Worm (Caenorhabditis elegans) whole organism, young adult: ENCODE measurements around the gene T08B1.4.

Experiments
- B0019.2 ChIP-seq: fragments of 200-800 bp; sonication (Bioruptor generic); conservative IDR thresholded peaks from 2 replicates; pipeline ENCODE4 v1.3.6; 2022; ENCODE audit warnings: missing genetic modification reagents, missing genetic modification characterization, missing compliant biosample characterization
- B0261.1 ChIP-seq: sonication (generic microtip); optimal IDR thresholded peaks from 2 replicates; lab custom pipeline; 2016; ENCODE audit warnings: mild to moderate bottlenecking, missing genetic modification characterization, moderate library complexity, missing compliant biosample characterization
- ZK185.1 ChIP-seq: sonication (generic microtip); optimal IDR thresholded peaks from 2 replicates; lab custom pipeline; 2016; ENCODE audit warnings: mild to moderate bottlenecking, missing genetic modification characterization, missing compliant biosample characterization; ENCODE audit not compliant: poor library complexity, severe bottlenecking
- ama-1 ChIP-seq, 3 experiments: fragments of 150-350 bp in 1 of 3; sonication (generic microtip) in 2 of 3; optimal IDR thresholded peaks; 2 replicates each; lab custom pipeline; 2014 to 2018; ENCODE audit warnings: missing biosample characterization in 2 of 3, missing genetic modification characterization in 2 of 3, missing genetic modification reagents in 2 of 3
- cebp-2 ChIP-seq: fragments of 200-800 bp; sonication (Bioruptor generic); IDR thresholded peaks from 2 replicates; pipeline ENCODE4 v1.3.6; 2022; ENCODE audit warnings: missing genetic modification characterization, missing compliant biosample characterization
- chd-7 ChIP-seq: sonication (generic microtip); optimal IDR thresholded peaks from 2 replicates; lab custom pipeline; 2016; ENCODE audit warnings: mild to moderate bottlenecking, missing genetic modification characterization, moderate library complexity, missing compliant biosample characterization
- dpff-1 ChIP-seq: sonication (generic microtip); optimal IDR thresholded peaks from 2 replicates; lab custom pipeline; 2017; ENCODE audit warnings: mild to moderate bottlenecking, missing genetic modification characterization, missing compliant biosample characterization
- dpl-1 ChIP-seq: fragments of 150-350 bp; optimal IDR thresholded peaks from 2 replicates; lab custom pipeline; 2014; ENCODE audit warnings: missing biosample characterization, missing genetic modification reagents, missing genetic modification characterization
- fkh-3 ChIP-seq: sonication (generic microtip); optimal IDR thresholded peaks from 2 replicates; lab custom pipeline; 2016; ENCODE audit warnings: mild to moderate bottlenecking, missing genetic modification characterization, missing compliant biosample characterization
- hmg-1.2 ChIP-seq: fragments of 200-800 bp; sonication (Bioruptor generic); IDR thresholded peaks from 2 replicates; pipeline ENCODE4 v1.3.6; 2022; ENCODE audit warnings: missing genetic modification reagents, missing genetic modification characterization, missing compliant biosample characterization
- lsy-27 ChIP-seq: sonication (generic microtip); optimal IDR thresholded peaks from 2 replicates; lab custom pipeline; 2017; ENCODE audit warnings: missing genetic modification characterization, mild to moderate bottlenecking, missing compliant biosample characterization, antibody characterized with exemption, missing genotype, borderline replicate concordance; ENCODE audit not compliant: insufficient read depth
- nfya-1 ChIP-seq: sonication (generic microtip); optimal IDR thresholded peaks from 2 replicates; lab custom pipeline; 2017; ENCODE audit warnings: antibody characterized with exemption, missing compliant biosample characterization, missing genetic modification characterization, borderline replicate concordance; ENCODE audit not compliant: insufficient read depth
- ztf-22 ChIP-seq: fragments of 200-800 bp; sonication (Bioruptor generic); optimal IDR thresholded peaks from 2 replicates; lab custom pipeline; 2018; ENCODE audit warnings: mild to moderate bottlenecking, missing genetic modification characterization, moderate library complexity, missing compliant biosample characterization

ce11 chrV:1955246-1955645, 23.8 kb upstream of the T08B1.4 start:
- no peak for TF ChIP-seq chd-7 (tag; lab: Kevin White, UChicago)
- TF ChIP-seq nfya-1 (tag; lab: Kevin White, UChicago), result no peak
- no peak for TF ChIP-seq B0261.1 (tag; lab: Kevin White, UChicago)
- TF ChIP-seq cebp-2 (GFP tag; lab: Robert Waterston, UW), result no peak
- TF ChIP-seq ZK185.1 (tag; lab: Kevin White, UChicago), result no peak
- no peak for TF ChIP-seq dpff-1 (tag; lab: Kevin White, UChicago)
- no peak for TF ChIP-seq ztf-22
- no peak for TF ChIP-seq lsy-27 (tag; lab: Kevin White, UChicago)
- no peak for TF ChIP-seq hmg-1.2 (GFP tag; lab: Robert Waterston, UW)
- TF ChIP-seq ama-1 (optimal IDR thresholded peaks at IDR 0.05; lab: Kevin White, UChicago), result no peak
- TF ChIP-seq ama-1 (GFP tag; optimal IDR thresholded peaks at IDR 0.05; lab: Kevin White, UChicago), result no peak
- no peak for TF ChIP-seq B0019.2 (GFP tag; lab: Robert Waterston, UW)
- TF ChIP-seq fkh-3 (tag; lab: Kevin White, UChicago), result no peak
- no peak for TF ChIP-seq dpl-1 (GFP tag; lab: Kevin White, UChicago)
